Comparison of ENCODE assay signal across 1 fruit fly cellular context in the genomic region with DNA sequence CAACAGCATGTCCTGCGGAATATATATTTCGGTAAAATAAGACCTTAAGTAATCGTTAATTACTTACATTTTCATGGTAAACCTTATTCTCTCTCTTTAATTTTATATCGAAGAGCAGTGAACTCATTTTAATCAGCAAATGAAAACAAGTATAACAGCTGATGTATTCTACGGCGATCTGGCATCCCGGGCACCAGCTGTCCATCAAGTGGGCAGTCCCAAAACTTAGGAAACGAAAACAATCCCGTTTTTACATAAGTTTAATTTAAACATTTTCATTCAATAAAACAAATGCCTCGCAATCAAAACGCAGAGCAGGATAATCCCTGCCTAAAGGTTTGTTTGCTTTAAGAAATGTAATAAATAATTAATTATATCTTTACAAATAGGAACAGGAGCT.
TF ChIP-seq lines count a peak whose summit lies in the region.

A gene (minus strand): TSS at position 151 of the 400 bp plus-strand sequence.
A gene (plus strand): TSS at position 237 of the 400 bp plus-strand sequence.

TF ChIP-seq in whole organism, embryonic, 481 proteins besides CTCF, POLR2A, EP300 and RAD21 (continued from another document and continues in another):
- TF ChIP-seq HLH3B (GFP tag; IDR thresholded peaks at IDR 0.05; lab: Robert Waterston, UW) (no peak), CHES-1-like (GFP tag; optimal IDR thresholded peaks at IDR 0.05; lab: Kevin White, UChicago) (no peak), CG10274 (GFP tag; optimal IDR thresholded peaks at IDR 0.05; lab: Kevin White, UChicago) (no peak), ap (GFP tag; IDR thresholded peaks at IDR 0.05; lab: Robert Waterston, UW) (no peak), CG10654 (GFP tag; optimal IDR thresholded peaks at IDR 0.05; lab: Kevin White, UChicago) (no peak), Oaz (GFP tag; IDR thresholded peaks at IDR 0.05; lab: Robert Waterston, UW) (no peak), CG9876 (GFP tag; optimal IDR thresholded peaks at IDR 0.05; lab: Kevin White, UChicago) (no peak), CG4328 (GFP tag; optimal IDR thresholded peaks at IDR 0.05; lab: Kevin White, UChicago) (no peak), zf30C (GFP tag; optimal IDR thresholded peaks at IDR 0.05; lab: Kevin White, UChicago) (no peak), CG33213 (GFP tag; optimal IDR thresholded peaks at IDR 0.05; lab: Kevin White, UChicago) (no peak), B-H2 (GFP tag; optimal IDR thresholded peaks at IDR 0.05; lab: Kevin White, UChicago) (no peak), CG4820 (GFP tag; optimal IDR thresholded peaks at IDR 0.05; lab: Kevin White, UChicago) (no peak), nerfin-1 (tag; optimal IDR thresholded peaks at IDR 0.05; lab: Kevin White, UChicago) (no peak), Usf (GFP tag; optimal IDR thresholded peaks at IDR 0.05; lab: Kevin White, UChicago) (no peak), Bdp1 (GFP tag; optimal IDR thresholded peaks at IDR 0.05; lab: Kevin White, UChicago) (no peak), C15 (GFP tag; IDR thresholded peaks at IDR 0.05; lab: Robert Waterston, UW) (no peak), Hsf (GFP tag; optimal IDR thresholded peaks at IDR 0.05; lab: Kevin White, UChicago) (no peak), Hmx (GFP tag; optimal IDR thresholded peaks at IDR 0.05; lab: Kevin White, UChicago) (no peak), sisA (GFP tag; IDR thresholded peaks at IDR 0.05; lab: Robert Waterston, UW) (no peak), YL-1 (GFP tag; optimal IDR thresholded peaks at IDR 0.05; lab: Kevin White, UChicago) (peak; percentile 82), bigmax (GFP tag; optimal IDR thresholded peaks at IDR 0.05; lab: Kevin White, UChicago) (no peak), Meics (GFP tag; optimal IDR thresholded peaks at IDR 0.05; lab: Kevin White, UChicago) (no peak), org-1 (GFP tag; optimal IDR thresholded peaks at IDR 0.05; lab: Kevin White, UChicago) (no peak), CG6813 (GFP tag; optimal IDR thresholded peaks at IDR 0.05; lab: Kevin White, UChicago) (no peak), Atf-2 (GFP tag; optimal IDR thresholded peaks at IDR 0.05; lab: Kevin White, UChicago) (no peak), wor (GFP tag; IDR thresholded peaks at IDR 0.05; lab: Robert Waterston, UW) (no peak), CG14965 (GFP tag; optimal IDR thresholded peaks at IDR 0.05; lab: Kevin White, UChicago; ENCODE audit: borderline replicate concordance) (no peak), CG14014 (GFP tag; IDR thresholded peaks at IDR 0.05; lab: Robert Waterston, UW) (no peak), CG10979 (tag; optimal IDR thresholded peaks at IDR 0.05; lab: Kevin White, UChicago) (peak; percentile 4), twi (tag; optimal IDR thresholded peaks at IDR 0.05; lab: Kevin White, UChicago) (no peak), CG3726 (GFP tag; IDR thresholded peaks at IDR 0.05; lab: Robert Waterston, UW) (no peak), CG3281 (GFP tag; optimal IDR thresholded peaks at IDR 0.05; lab: Kevin White, UChicago) (peak; percentile 28), CG12744 (GFP tag; optimal IDR thresholded peaks at IDR 0.05; lab: Kevin White, UChicago) (no peak), CG1647 (GFP tag; optimal IDR thresholded peaks at IDR 0.05; lab: Kevin White, UChicago) (no peak), tin (GFP tag; optimal IDR thresholded peaks at IDR 0.05; lab: Kevin White, UChicago) (no peak), CG4707 (GFP tag; optimal IDR thresholded peaks at IDR 0.05; lab: Kevin White, UChicago) (no peak), ewg (GFP tag; optimal IDR thresholded peaks at IDR 0.05; lab: Kevin White, UChicago) (no peak), gfzf (GFP tag; optimal IDR thresholded peaks at IDR 0.05; lab: Kevin White, UChicago) (no peak), CG30403 (GFP tag; optimal IDR thresholded peaks at IDR 0.05; lab: Kevin White, UChicago) (no peak), CG8765 (GFP tag; IDR thresholded peaks at IDR 0.05; lab: Robert Waterston, UW) (no peak), Spps (tag; optimal IDR thresholded peaks at IDR 0.05; lab: Kevin White, UChicago) (no peak), lmd (GFP tag; IDR thresholded peaks at IDR 0.05; lab: Robert Waterston, UW) (no peak), CG15269 (tag; optimal IDR thresholded peaks at IDR 0.05; lab: Kevin White, UChicago) (no peak), gcm (GFP tag; optimal IDR thresholded peaks at IDR 0.05; lab: Kevin White, UChicago) (no peak), Optix (GFP tag; IDR thresholded peaks at IDR 0.05; lab: Robert Waterston, UW) (no peak), CG6175 (GFP tag; IDR thresholded peaks at IDR 0.05; lab: Robert Waterston, UW) (no peak), psq (GFP tag; optimal IDR thresholded peaks at IDR 0.05; lab: Kevin White, UChicago) (no peak), slbo (GFP tag; IDR thresholded peaks at IDR 0.05; lab: Robert Waterston, UW) (no peak), CG7928 (GFP tag; optimal IDR thresholded peaks at IDR 0.05; lab: Kevin White, UChicago) (no peak), CG43689 (GFP tag; IDR thresholded peaks at IDR 0.05; lab: Robert Waterston, UW) (no peak), fd102C (GFP tag; optimal IDR thresholded peaks at IDR 0.05; lab: Kevin White, UChicago) (no peak), CG17912 (GFP tag; optimal IDR thresholded peaks at IDR 0.05; lab: Kevin White, UChicago) (no peak), phol (tag; optimal IDR thresholded peaks at IDR 0.05; lab: Kevin White, UChicago) (peak; percentile 42), CG18619 (GFP tag; optimal IDR thresholded peaks at IDR 0.05; lab: Kevin White, UChicago) (no peak), CG9932 (GFP tag; IDR thresholded peaks at IDR 0.05; lab: Robert Waterston, UW) (no peak), Hand (GFP tag; optimal IDR thresholded peaks at IDR 0.05; lab: Kevin White, UChicago) (no peak), Hr51 (GFP tag; optimal IDR thresholded peaks at IDR 0.05; lab: Kevin White, UChicago) (no peak), CG17385 (GFP tag; optimal IDR thresholded peaks at IDR 0.05; lab: Kevin White, UChicago) (no peak), fd3F (GFP tag; optimal IDR thresholded peaks at IDR 0.05; lab: Kevin White, UChicago) (no peak), CG2116 (GFP tag; optimal IDR thresholded peaks at IDR 0.05; lab: Kevin White, UChicago) (no peak), CG4424 (GFP tag; optimal IDR thresholded peaks at IDR 0.05; lab: Kevin White, UChicago) (no peak), CG12299 (tag; optimal IDR thresholded peaks at IDR 0.05; lab: Kevin White, UChicago) (no peak), Ada2b (GFP tag; IDR thresholded peaks at IDR 0.05; lab: Robert Waterston, UW) (no peak), amos (GFP tag; IDR thresholded peaks at IDR 0.05; lab: Robert Waterston, UW; ENCODE audit: partially characterized antibody) (no peak), CG10366 (GFP tag; IDR thresholded peaks at IDR 0.05; lab: Robert Waterston, UW) (no peak), CG30020 (tag; optimal IDR thresholded peaks at IDR 0.05; lab: Kevin White, UChicago) (peak; percentile 17), ash1 (GFP tag; optimal IDR thresholded peaks at IDR 0.05; lab: Kevin White, UChicago) (no peak), CG13775 (GFP tag; optimal IDR thresholded peaks at IDR 0.05; lab: Kevin White, UChicago) (no peak), insv (GFP tag; optimal IDR thresholded peaks at IDR 0.05; lab: Kevin White, UChicago) (no peak), tgo (GFP tag; IDR thresholded peaks at IDR 0.05; lab: Robert Waterston, UW) (no peak), eyg (GFP tag; optimal IDR thresholded peaks at IDR 0.05; lab: Kevin White, UChicago) (no peak), Dad (GFP tag; optimal IDR thresholded peaks at IDR 0.05; lab: Kevin White, UChicago) (no peak), vfl (GFP tag; optimal IDR thresholded peaks at IDR 0.05; lab: Kevin White, UChicago) (no peak), Camta (GFP tag; optimal IDR thresholded peaks at IDR 0.05; lab: Kevin White, UChicago) (no peak), CG3995 (GFP tag; optimal IDR thresholded peaks at IDR 0.05; lab: Kevin White, UChicago) (no peak), CG1233 (GFP tag; optimal IDR thresholded peaks at IDR 0.05; lab: Kevin White, UChicago) (no peak), Drgx (GFP tag; IDR thresholded peaks at IDR 0.05; lab: Robert Waterston, UW) (no peak), dmrt11E (tag; optimal IDR thresholded peaks at IDR 0.05; lab: Kevin White, UChicago) (no peak), CG12236 (GFP tag; optimal IDR thresholded peaks at IDR 0.05; lab: Kevin White, UChicago) (no peak), CG7372 (GFP tag; IDR thresholded peaks at IDR 0.05; lab: Robert Waterston, UW) (no peak), Lpt (GFP tag; optimal IDR thresholded peaks at IDR 0.05; lab: Kevin White, UChicago) (no peak), Ptx1 (GFP tag; IDR thresholded peaks at IDR 0.05; lab: Robert Waterston, UW) (no peak), GATAe (GFP tag; conservative IDR thresholded peaks at IDR 0.05; lab: Robert Waterston, UW) (no peak), dm (GFP tag; optimal IDR thresholded peaks at IDR 0.05; lab: Kevin White, UChicago) (no peak), Atf3 (GFP tag; optimal IDR thresholded peaks at IDR 0.05; lab: Kevin White, UChicago) (no peak), E2f2 (GFP tag; IDR thresholded peaks at IDR 0.05; lab: Robert Waterston, UW) (no peak), danr (GFP tag; IDR thresholded peaks at IDR 0.05; lab: Robert Waterston, UW) (no peak), CG9817 (tag; optimal IDR thresholded peaks at IDR 0.05; lab: Kevin White, UChicago) (no peak), grau (tag; optimal IDR thresholded peaks at IDR 0.05; lab: Kevin White, UChicago) (no peak), bab2 (GFP tag; optimal IDR thresholded peaks at IDR 0.05; lab: Kevin White, UChicago) (no peak), pros (GFP tag; optimal IDR thresholded peaks at IDR 0.05; lab: Kevin White, UChicago) (no peak), CG34376 (GFP tag; optimal IDR thresholded peaks at IDR 0.05; lab: Kevin White, UChicago) (peak; percentile 9), cas (GFP tag; IDR thresholded peaks at IDR 0.05; lab: Robert Waterston, UW) (no peak), Ssrp (tag; optimal IDR thresholded peaks at IDR 0.05; lab: Kevin White, UChicago) (no peak), NC2α (GFP tag; optimal IDR thresholded peaks at IDR 0.05; lab: Kevin White, UChicago) (no peak), CG12219 (GFP tag; optimal IDR thresholded peaks at IDR 0.05; lab: Kevin White, UChicago) (no peak), CG32532 (GFP tag; IDR thresholded peaks at IDR 0.05; lab: Robert Waterston, UW) (no peak), CG15073 (GFP tag; optimal IDR thresholded peaks at IDR 0.05; lab: Kevin White, UChicago) (no peak), CG32772 (GFP tag; IDR thresholded peaks at IDR 0.05; lab: Robert Waterston, UW) (no peak), caup (GFP tag; optimal IDR thresholded peaks at IDR 0.05; lab: Kevin White, UChicago; ENCODE audit: severe bottlenecking) (no peak), pita (GFP tag; optimal IDR thresholded peaks at IDR 0.05; lab: Kevin White, UChicago) (no peak), nom (GFP tag; optimal IDR thresholded peaks at IDR 0.05; lab: Kevin White, UChicago) (no peak), Bteb2 (GFP tag; optimal IDR thresholded peaks at IDR 0.05; lab: Kevin White, UChicago) (no peak), CG9727 (GFP tag; optimal IDR thresholded peaks at IDR 0.05; lab: Kevin White, UChicago) (no peak), CG15514 (GFP tag; optimal IDR thresholded peaks at IDR 0.05; lab: Kevin White, UChicago) (peak; percentile 31), CG4360 (GFP tag; IDR thresholded peaks at IDR 0.05; lab: Robert Waterston, UW) (no peak), Aef1 (GFP tag; IDR thresholded peaks at IDR 0.05; lab: Robert Waterston, UW) (no peak), D19B (GFP tag; optimal IDR thresholded peaks at IDR 0.05; lab: Kevin White, UChicago) (no peak), Ets97D (GFP tag; optimal IDR thresholded peaks at IDR 0.05; lab: Kevin White, UChicago) (peak; percentile 68), disco-r (GFP tag; optimal IDR thresholded peaks at IDR 0.05; lab: Kevin White, UChicago) (no peak), CG17186 (GFP tag; optimal IDR thresholded peaks at IDR 0.05; lab: Kevin White, UChicago) (no peak), al (GFP tag; IDR thresholded peaks at IDR 0.05; lab: Robert Waterston, UW) (no peak), CG7357 (GFP tag; IDR thresholded peaks at IDR 0.05; lab: Robert Waterston, UW) (no peak), CG11696 (GFP tag; IDR thresholded peaks at IDR 0.05; lab: Robert Waterston, UW) (no peak), pum (GFP tag; optimal IDR thresholded peaks at IDR 0.05; lab: Kevin White, UChicago) (no peak), Fer2 (tag; optimal IDR thresholded peaks at IDR 0.05; lab: Kevin White, UChicago) (no peak), cg (GFP tag; optimal IDR thresholded peaks at IDR 0.05; lab: Kevin White, UChicago) (no peak), CG12104 (GFP tag; optimal IDR thresholded peaks at IDR 0.05; lab: Kevin White, UChicago) (no peak), CG16815 (GFP tag; optimal IDR thresholded peaks at IDR 0.05; lab: Kevin White, UChicago) (no peak), fru (optimal IDR thresholded peaks at IDR 0.05; lab: Kevin White, UChicago) (no peak), CG1792 (GFP tag; optimal IDR thresholded peaks at IDR 0.05; lab: Kevin White, UChicago) (no peak), Scr (GFP tag; IDR thresholded peaks at IDR 0.05; lab: Robert Waterston, UW; ENCODE audit: partially characterized antibody) (peak; percentile 35), gem (tag; optimal IDR thresholded peaks at IDR 0.05; lab: Kevin White, UChicago) (no peak), Pdp1 (GFP tag; optimal IDR thresholded peaks at IDR 0.05; lab: Kevin White, UChicago) (peak in 1 of 2 experiments; percentile 95), CG7556 (GFP tag; optimal IDR thresholded peaks at IDR 0.05; lab: Kevin White, UChicago) (no peak), CG11398 (GFP tag; optimal IDR thresholded peaks at IDR 0.05; lab: Kevin White, UChicago) (no peak), H15 (GFP tag; IDR thresholded peaks at IDR 0.05; lab: Robert Waterston, UW) (no peak), toy (GFP tag; IDR thresholded peaks at IDR 0.05; lab: Robert Waterston, UW) (no peak), exex (tag; optimal IDR thresholded peaks at IDR 0.05; lab: Kevin White, UChicago) (peak; percentile 40), Mrtf (GFP tag; IDR thresholded peaks at IDR 0.05; lab: Robert Waterston, UW) (no peak), CG4854 (GFP tag; optimal IDR thresholded peaks at IDR 0.05; lab: Kevin White, UChicago) (no peak), CG12391 (tag; optimal IDR thresholded peaks at IDR 0.05; lab: Kevin White, UChicago) (peak; percentile 9), ham (GFP tag; IDR thresholded peaks at IDR 0.05; lab: Robert Waterston, UW) (no peak), Kr (GFP tag; optimal IDR thresholded peaks at IDR 0.05; lab: Kevin White, UChicago) (no peak), CG18599 (GFP tag; optimal IDR thresholded peaks at IDR 0.05; lab: Kevin White, UChicago) (no peak), Rx (GFP tag; IDR thresholded peaks at IDR 0.05; lab: Robert Waterston, UW) (no peak), Sry-δ (GFP tag; optimal IDR thresholded peaks at IDR 0.05; lab: Kevin White, UChicago) (no peak)
